Worm (Caenorhabditis elegans) whole organism, L1 larva: ENCODE data around the gene tsp-2.
A peak's percentile ranks its signal among the peaks of the same experiment; 100 is the strongest.

Source experiments
- C16A3.4 ChIP-seq: fragments of 150-350 bp; optimal IDR thresholded peaks from 2 replicates; lab custom pipeline; 2014; ENCODE audit warnings: missing biosample characterization, missing genetic modification characterization
- F16B12.6 ChIP-seq: fragments of 150-350 bp; optimal IDR thresholded peaks from 2 replicates; lab custom pipeline; 2014; ENCODE audit warnings: missing biosample characterization, missing genetic modification characterization
- Y116A8C.19 ChIP-seq: sonication (generic microtip); optimal IDR thresholded peaks from 2 replicates; lab custom pipeline; 2016; ENCODE audit warnings: missing compliant biosample characterization, missing genetic modification characterization, borderline replicate concordance
- aly-2 ChIP-seq: fragments of 150-350 bp; optimal IDR thresholded peaks from 2 replicates; lab custom pipeline; 2014; ENCODE audit warnings: missing biosample characterization, missing genetic modification characterization
- dpl-1 ChIP-seq, 3 experiments: fragments of 150-350 bp in 2 of 3; sonication (generic microtip) in 1 of 3; optimal IDR thresholded peaks; 2 replicates each; lab custom pipeline; 2014 to 2017; ENCODE audit warnings: missing biosample characterization in 3 of 3, missing genetic modification characterization in 3 of 3, missing genetic modification reagents in 3 of 3
- egl-13 ChIP-seq: sonication (generic microtip); optimal IDR thresholded peaks from 2 replicates; lab custom pipeline; 2016; ENCODE audit warnings: missing genotype, missing genetic modification reagents, missing genetic modification characterization, missing compliant biosample characterization
- elt-3 ChIP-seq, 6 experiments: fragments of 150-350 bp in 1 of 6; sonication (generic microtip); optimal IDR thresholded peaks; 2 replicates each; lab custom pipeline; 2017 to 2018; ENCODE audit warnings: missing biosample characterization in 6 of 6, missing genetic modification characterization in 6 of 6, inconsistent platforms in 1 of 6
- ets-5 ChIP-seq: fragments of 200-800 bp; sonication (Bioruptor generic); IDR thresholded peaks from 2 replicates; pipeline ENCODE4 v1.3.6; 2022; ENCODE audit warnings: missing genetic modification characterization, missing compliant biosample characterization
- fkh-10 ChIP-seq: sonication (generic microtip); optimal IDR thresholded peaks from 2 replicates; lab custom pipeline; 2017; ENCODE audit warnings: missing biosample characterization, missing genetic modification reagents, missing genetic modification characterization
- fkh-4 ChIP-seq: sonication (generic microtip); optimal IDR thresholded peaks from 2 replicates; lab custom pipeline; 2016; ENCODE audit warnings: missing compliant biosample characterization, missing genetic modification characterization, borderline replicate concordance
- grh-1 ChIP-seq: fragments of 200-800 bp; sonication (Bioruptor generic); IDR thresholded peaks from 2 replicates; pipeline ENCODE4 v1.3.6; 2022; ENCODE audit warnings: missing genetic modification reagents, missing genetic modification characterization, missing compliant biosample characterization
- hlh-17 ChIP-seq: fragments of 200-800 bp; sonication (Bioruptor generic); optimal IDR thresholded peaks from 2 replicates; lab custom pipeline; 2018; ENCODE audit warnings: missing genetic modification characterization, mild to moderate bottlenecking, missing compliant biosample characterization, moderate library complexity, borderline replicate concordance
- hlh-4 ChIP-seq: sonication (generic microtip); optimal IDR thresholded peaks from 2 replicates; lab custom pipeline; 2016; ENCODE audit warnings: mild to moderate bottlenecking, missing genetic modification characterization, missing compliant biosample characterization
- jun-1 ChIP-seq: fragments of 150-350 bp; optimal IDR thresholded peaks from 2 replicates; lab custom pipeline; 2014; ENCODE audit warnings: missing biosample characterization, missing genetic modification reagents, missing genetic modification characterization
- lin-13 ChIP-seq: fragments of 150-350 bp; optimal IDR thresholded peaks from 2 replicates; lab custom pipeline; 2014; ENCODE audit warnings: missing biosample characterization, missing genetic modification reagents, missing genetic modification characterization
- lin-14 ChIP-seq: fragments of 200-800 bp; sonication (Bioruptor generic); optimal IDR thresholded peaks from 2 replicates; lab custom pipeline; 2018; ENCODE audit warnings: mild to moderate bottlenecking, missing genetic modification characterization, moderate library complexity, missing compliant biosample characterization
- lin-35 ChIP-seq, 2 experiments: fragments of 150-350 bp; optimal IDR thresholded peaks; 2 replicates each; lab custom pipeline; 2014; ENCODE audit warnings: missing biosample characterization in 2 of 2, missing genetic modification characterization in 2 of 2, missing genetic modification reagents in 2 of 2
- lir-3 ChIP-seq: sonication (generic microtip); optimal IDR thresholded peaks from 2 replicates; lab custom pipeline; 2016; ENCODE audit warnings: mild to moderate bottlenecking, missing genetic modification characterization, moderate library complexity, missing compliant biosample characterization; ENCODE audit not compliant: poor library complexity
- mef-2 ChIP-seq: fragments of 150-350 bp; optimal IDR thresholded peaks from 2 replicates; lab custom pipeline; 2014; ENCODE audit warnings: missing biosample characterization, missing genetic modification characterization
- mep-1 ChIP-seq: fragments of 150-350 bp; optimal IDR thresholded peaks from 2 replicates; lab custom pipeline; 2014; ENCODE audit warnings: missing biosample characterization, missing genetic modification characterization
- nhr-11 ChIP-seq: fragments of 150-350 bp; optimal IDR thresholded peaks from 2 replicates; lab custom pipeline; 2014; ENCODE audit warnings: missing biosample characterization, missing genetic modification characterization
- nhr-20 ChIP-seq: sonication (generic microtip); optimal IDR thresholded peaks from 2 replicates; lab custom pipeline; 2016; ENCODE audit warnings: mild to moderate bottlenecking, missing genetic modification characterization, missing compliant biosample characterization
- nhr-28 ChIP-seq: fragments of 150-350 bp; optimal IDR thresholded peaks from 2 replicates; lab custom pipeline; 2014; ENCODE audit warnings: missing biosample characterization, missing genetic modification characterization
- nhr-77 ChIP-seq: fragments of 150-350 bp; optimal IDR thresholded peaks from 2 replicates; lab custom pipeline; 2014; ENCODE audit warnings: missing biosample characterization, missing genetic modification characterization
- nhr-85 ChIP-seq: sonication (generic microtip); peaks from one replicate; lab custom pipeline; 2016; ENCODE audit warnings: missing genetic modification characterization, inconsistent platforms, missing compliant biosample characterization
- nhr-90 ChIP-seq: sonication (generic microtip); optimal IDR thresholded peaks from 2 replicates; lab custom pipeline; 2016; ENCODE audit warnings: mild to moderate bottlenecking, missing genetic modification characterization, missing compliant biosample characterization; ENCODE audit not compliant: poor library complexity
- pax-3 ChIP-seq: fragments of 200-800 bp; sonication (Bioruptor generic); optimal IDR thresholded peaks from 2 replicates; lab custom pipeline; 2018; ENCODE audit warnings: mild to moderate bottlenecking, missing genetic modification characterization, moderate library complexity, missing compliant biosample characterization
- pqm-1 ChIP-seq: sonication (generic microtip); optimal IDR thresholded peaks from 3 replicates; lab custom pipeline; 2017; ENCODE audit warnings: missing biosample characterization, missing genetic modification characterization
- snpc-4 ChIP-seq: fragments of 150-350 bp; optimal IDR thresholded peaks from 2 replicates; lab custom pipeline; 2014; ENCODE audit warnings: missing biosample characterization, missing genetic modification characterization
- sox-4 ChIP-seq: sonication (generic microtip); optimal IDR thresholded peaks from 2 replicates; lab custom pipeline; 2016; ENCODE audit warnings: missing genetic modification characterization, missing compliant biosample characterization
- sup-37 ChIP-seq: fragments of 200-800 bp; sonication (Bioruptor generic); optimal IDR thresholded peaks from 2 replicates; lab custom pipeline; 2018; ENCODE audit warnings: mild to moderate bottlenecking, missing genetic modification characterization, missing compliant biosample characterization
- tbx-2 ChIP-seq: sonication (generic microtip); optimal IDR thresholded peaks from 2 replicates; lab custom pipeline; 2016; ENCODE audit warnings: missing genetic modification characterization, missing compliant biosample characterization
- unc-62 ChIP-seq: fragments of 150-350 bp; optimal IDR thresholded peaks from 2 replicates; lab custom pipeline; 2014; ENCODE audit warnings: missing biosample characterization, missing genetic modification reagents, missing genetic modification characterization
- unc-86 ChIP-seq: sonication (generic microtip); optimal IDR thresholded peaks from 2 replicates; lab custom pipeline; 2016; ENCODE audit warnings: missing genetic modification characterization, missing compliant biosample characterization
- vab-15 ChIP-seq: sonication (generic microtip); optimal IDR thresholded peaks from 2 replicates; lab custom pipeline; 2017; ENCODE audit warnings: missing genotype, mild to moderate bottlenecking, missing genetic modification characterization, missing compliant biosample characterization
- xbp-1 ChIP-seq: sonication (generic microtip); optimal IDR thresholded peaks from 2 replicates; lab custom pipeline; 2016; ENCODE audit warnings: missing genetic modification characterization, missing compliant biosample characterization
- zag-1 ChIP-seq: fragments of 150-350 bp; optimal IDR thresholded peaks from 2 replicates; lab custom pipeline; 2014; ENCODE audit warnings: missing biosample characterization, missing genetic modification characterization
- ztf-11 ChIP-seq, 2 experiments: sonication (generic microtip); optimal IDR thresholded peaks; 2 replicates each; lab custom pipeline; 2016 to 2017; ENCODE audit warnings: missing genetic modification characterization in 2 of 2, missing biosample characterization in 1 of 2, missing compliant biosample characterization in 1 of 2
- ztf-4 ChIP-seq: fragments of 150-350 bp; optimal IDR thresholded peaks from 2 replicates; lab custom pipeline; 2014; ENCODE audit warnings: missing biosample characterization, missing genetic modification characterization

Gene tsp-2

ce11 chrIII:8287519-8287918 is 49.8 kb upstream of the tsp-2 start (continued):
- no peak for TF ChIP-seq hlh-4 (tag; lab: Kevin White, UChicago)
- no peak for TF ChIP-seq zag-1 (tag; lab: Kevin White, UChicago)
- no peak for TF ChIP-seq fkh-4
- TF ChIP-seq sup-37 = no peak
- no peak for TF ChIP-seq nhr-77 (tag; lab: Kevin White, UChicago)
- no peak for TF ChIP-seq nhr-90
- no peak for TF ChIP-seq lir-3
- TF ChIP-seq lin-13 = no peak
- no peak for TF ChIP-seq sox-4 (tag; lab: Kevin White, UChicago)
- no peak for TF ChIP-seq egl-13 (tag; lab: Kevin White, UChicago)
- no peak for TF ChIP-seq nhr-20 (tag; lab: Kevin White, UChicago)
- no peak for TF ChIP-seq elt-3 (tag; optimal IDR thresholded peaks at IDR 0.05; lab: Kevin White, UChicago)
- no peak for TF ChIP-seq unc-86 (tag; lab: Kevin White, UChicago)
- no peak for TF ChIP-seq ets-5 (GFP tag; lab: Robert Waterston, UW)
- peak; percentile 40 for TF ChIP-seq mep-1 (tag; lab: Kevin White, UChicago)
- no peak for TF ChIP-seq lin-35 (GFP tag; optimal IDR thresholded peaks at IDR 0.05; lab: Kevin White, UChicago)
- TF ChIP-seq vab-15 (tag; lab: Kevin White, UChicago) = no peak
- TF ChIP-seq C16A3.4 = no peak
- no peak for TF ChIP-seq aly-2
- TF ChIP-seq unc-62 = no peak
- TF ChIP-seq Y116A8C.19 (tag; lab: Kevin White, UChicago) = no peak
- no peak for TF ChIP-seq hlh-17 (GFP tag; lab: Kevin White, UChicago)
- peak in 1 of 2 experiments; percentile 35 for TF ChIP-seq ztf-11 (tag; optimal IDR thresholded peaks at IDR 0.05; lab: Kevin White, UChicago)
- no peak for TF ChIP-seq F16B12.6
- no peak for TF ChIP-seq tbx-2 (tag; lab: Kevin White, UChicago)
- TF ChIP-seq ztf-4 (tag; lab: Kevin White, UChicago) = no peak
- TF ChIP-seq grh-1 (GFP tag; lab: Robert Waterston, UW) = no peak
- TF ChIP-seq jun-1 = no peak
- no peak for TF ChIP-seq nhr-11 (tag; lab: Kevin White, UChicago)
- no peak for TF ChIP-seq pqm-1 (tag; lab: Kevin White, UChicago)
- TF ChIP-seq xbp-1 = no peak
- no peak for TF ChIP-seq pax-3

ce11 chrIII:8286824-8287223 is 49.1 kb upstream of the tsp-2 start:
- TF ChIP-seq nhr-28 (tag; lab: Kevin White, UChicago) (no peak), aly-2 (no peak), snpc-4 (tag; lab: Kevin White, UChicago) (no peak), ets-5 (GFP tag; lab: Robert Waterston, UW) (no peak), mef-2 (tag; lab: Kevin White, UChicago) (no peak)

DNA sequence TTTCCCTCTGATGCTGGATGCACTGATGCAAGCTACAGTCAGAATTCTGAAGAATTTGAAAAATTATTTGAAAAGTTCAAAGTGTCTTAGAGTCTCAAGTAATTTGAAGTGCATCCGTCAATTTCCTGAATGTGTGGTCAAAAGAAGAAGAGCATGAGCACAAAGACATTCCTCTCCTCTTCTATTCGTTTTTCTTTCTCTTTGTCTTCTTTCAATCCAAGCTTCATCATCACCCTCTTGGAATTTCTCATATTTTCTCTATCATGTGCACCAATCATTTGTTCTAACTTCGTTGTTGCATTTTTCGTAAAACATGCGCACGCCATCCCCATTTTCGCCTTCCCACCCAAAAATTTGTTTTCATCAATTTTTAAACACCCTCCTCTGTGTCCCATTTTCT is 48.3 kb upstream of the tsp-2 start:
- no peak for TF ChIP-seq ztf-4 (tag; lab: Kevin White, UChicago)
- TF ChIP-seq fkh-10 (GFP tag; lab: Kevin White, UChicago) = peak; percentile 62
- TF ChIP-seq lin-14 = peak; percentile 19
- TF ChIP-seq dpl-1 (GFP tag; optimal IDR thresholded peaks at IDR 0.05; lab: Kevin White, UChicago) = no peak

ce11 chrIII:8283525-8283924 is 45.8 kb upstream of the tsp-2 start:
- peak; percentile 3 for TF ChIP-seq unc-86 (tag; lab: Kevin White, UChicago)
- peak in 1 of 2 experiments; percentile 69 for TF ChIP-seq ztf-11 (tag; optimal IDR thresholded peaks at IDR 0.05; lab: Kevin White, UChicago)
- TF ChIP-seq tbx-2 (tag; lab: Kevin White, UChicago) = peak; percentile 47
- peak; percentile 54 for TF ChIP-seq nhr-85 (tag; lab: Kevin White, UChicago)
- no peak for TF ChIP-seq jun-1
